Worm (Caenorhabditis elegans): Measurements from ENCODE around the gene C05D9.4.

C05D9.4 gene

DNA sequence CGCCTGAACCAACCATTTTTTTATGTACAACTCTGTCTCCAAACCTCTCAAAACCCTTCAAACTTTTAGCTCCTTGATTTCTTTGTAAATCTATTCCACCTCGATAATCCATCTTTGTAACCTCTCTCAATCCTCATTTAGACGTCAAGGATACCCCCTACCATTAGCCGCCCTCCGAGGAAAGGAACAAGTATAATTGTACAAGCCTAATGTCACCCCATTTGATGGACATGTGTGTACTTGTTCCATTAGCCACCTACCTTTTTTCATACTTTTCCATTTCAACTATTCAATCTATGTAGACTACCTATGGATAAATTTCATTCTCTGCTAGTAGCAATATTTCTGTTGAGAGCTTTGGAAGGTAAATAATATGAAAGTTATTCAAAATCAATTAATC lies at the start of gene C05D9.4:
Gene C05D9.4 (plus strand): TSS at position 301 of the 400 bp plus-strand sequence.
- TF ChIP-seq scrt-1 (GFP tag; IDR thresholded peaks at IDR 0.05), result no peak
- TF ChIP-seq aly-1 (tag; optimal IDR thresholded peaks at IDR 0.05), result no peak

ce11 chrX:1060705-1061104 lies 47.2 kb upstream of the C05D9.4 start:
- no peak for TF ChIP-seq F13C5.2 (tag; optimal IDR thresholded peaks at IDR 0.05)
- TF ChIP-seq scrt-1 (GFP tag; IDR thresholded peaks at IDR 0.05), result no peak
- no peak for TF ChIP-seq hnd-1 (tag; optimal IDR thresholded peaks at IDR 0.05)
- TF ChIP-seq ama-1 (optimal IDR thresholded peaks at IDR 0.05), result no peak
- TF ChIP-seq aly-1 (tag; optimal IDR thresholded peaks at IDR 0.05), result no peak
- TF ChIP-seq ets-7 (tag; optimal IDR thresholded peaks at IDR 0.05), result no peak
- no peak for TF ChIP-seq pes-1 (GFP tag; IDR thresholded peaks at IDR 0.05)
- no peak for TF ChIP-seq flt-1 (GFP tag; IDR thresholded peaks at IDR 0.05)
- TF ChIP-seq hmg-4 (GFP tag; optimal IDR thresholded peaks at IDR 0.05), result no peak
- TF ChIP-seq ceh-36 (tag; optimal IDR thresholded peaks at IDR 0.05), result no peak
- TF ChIP-seq sea-1 (GFP tag; conservative IDR thresholded peaks at IDR 0.05), result no peak
- no peak for TF ChIP-seq B0310.2 (tag; optimal IDR thresholded peaks at IDR 0.05)
- TF ChIP-seq hmbx-1 (tag; optimal IDR thresholded peaks at IDR 0.05), result no peak
- no peak for TF ChIP-seq tbx-11 (GFP tag; IDR thresholded peaks at IDR 0.05)

ce11 chrX:1062403-1063073 lies 45.3 kb upstream of the C05D9.4 start, which contains the start of gene unc-1:
unc-1 (minus strand) TSS chrX:1062453.
- no peak for TF ChIP-seq tbx-37 (GFP tag; conservative IDR thresholded peaks at IDR 0.05)
- no peak for TF ChIP-seq flt-1 (GFP tag; IDR thresholded peaks at IDR 0.05)
- no peak for TF ChIP-seq sea-1 (GFP tag; conservative IDR thresholded peaks at IDR 0.05)
- TF ChIP-seq scrt-1 (GFP tag; IDR thresholded peaks at IDR 0.05), result 0 out of 2 replicates have a peak, but pooled peaks have one; percentile 20
- TF ChIP-seq tbx-11 (GFP tag; IDR thresholded peaks at IDR 0.05), result no peak

- TF ChIP-seq B0310.2 (tag; optimal IDR thresholded peaks at IDR 0.05), result no peak
- TF ChIP-seq hmg-4 (GFP tag; optimal IDR thresholded peaks at IDR 0.05), result peak; percentile 40
- TF ChIP-seq F13C5.2 (tag; optimal IDR thresholded peaks at IDR 0.05), result peak; percentile 45
Measured at ce11 chrX:1064064-1064463, 43.8 kb upstream of the C05D9.4 start.

ce11 chrX:1068986-1069385 lies 38.9 kb upstream of the C05D9.4 start, which contains the start of gene mksr-1:
mksr-1 (minus strand) TSS chrX:1069129.
- TF ChIP-seq sea-1 (GFP tag; conservative IDR thresholded peaks at IDR 0.05) (no peak), ets-7 (tag; optimal IDR thresholded peaks at IDR 0.05) (peak; percentile 78)

- TF ChIP-seq tbx-37 (GFP tag; conservative IDR thresholded peaks at IDR 0.05), result peak; percentile 48; the same call in 1 of the 2 replicates
Measured at ce11 chrX:1070585-1070984, 37.3 kb upstream of the C05D9.4 start.

DNA sequence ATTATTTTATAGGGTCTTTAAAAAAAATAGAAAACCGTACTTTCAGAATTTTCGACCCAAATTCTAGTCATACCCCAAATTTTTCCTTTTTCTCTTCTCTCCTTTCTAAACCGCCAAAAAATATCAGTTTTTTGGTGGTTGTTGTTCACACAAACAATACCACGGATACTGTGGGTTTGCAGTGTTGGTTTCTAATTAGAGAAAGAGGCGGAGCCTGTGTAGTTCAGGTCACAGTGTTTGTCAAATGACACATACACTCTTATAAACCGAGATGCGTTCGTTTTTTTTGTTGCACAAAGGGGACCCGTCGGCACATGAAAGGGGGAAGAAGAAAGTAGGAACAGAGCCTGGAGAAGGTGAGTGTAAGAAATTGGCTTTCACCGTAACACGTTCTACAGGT lies 35.7 kb upstream of the C05D9.4 start, which contains the start of gene lim-6:
Gene lim-6 (plus strand): TSS at position 301 of the 400 bp plus-strand sequence.
- TF ChIP-seq ets-7 (tag; optimal IDR thresholded peaks at IDR 0.05), result no peak

DNA sequence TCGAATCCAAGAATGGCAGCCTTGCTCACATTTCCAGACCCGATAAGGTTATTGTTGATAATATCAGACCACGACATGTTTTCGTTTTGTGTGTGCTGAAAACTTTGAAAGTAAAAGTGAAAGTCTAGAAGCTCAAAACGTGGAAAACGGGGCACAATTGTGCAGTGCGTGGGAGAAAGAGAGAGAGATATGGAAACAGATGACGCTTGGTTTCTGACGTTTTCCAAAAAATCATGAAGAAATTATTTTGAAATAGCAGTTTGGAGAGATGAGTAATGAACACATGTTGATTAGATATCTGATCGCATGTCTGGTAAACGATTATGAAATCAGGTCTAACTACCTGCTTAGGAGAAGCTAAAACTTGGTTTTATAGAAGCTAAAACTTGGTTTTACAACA lies 27.3 kb upstream of the C05D9.4 start, which contains the start of gene pfn-3:
Gene pfn-3 (minus strand): TSS at position 101 of the 400 bp plus-strand sequence.
- TF ChIP-seq ceh-13 (GFP tag; optimal IDR thresholded peaks at IDR 0.05) (no peak), tra-4 (tag; optimal IDR thresholded peaks at IDR 0.05) (no peak), B0310.2 (tag; optimal IDR thresholded peaks at IDR 0.05) (no peak), sea-1 (GFP tag; conservative IDR thresholded peaks at IDR 0.05) (no peak), ets-7 (tag; optimal IDR thresholded peaks at IDR 0.05) (no peak), tbx-37 (GFP tag; conservative IDR thresholded peaks at IDR 0.05) (no peak), hmg-4 (GFP tag; optimal IDR thresholded peaks at IDR 0.05) (no peak), hnd-1 (tag; optimal IDR thresholded peaks at IDR 0.05) (no peak), flt-1 (GFP tag; IDR thresholded peaks at IDR 0.05) (no peak), tbx-11 (GFP tag; IDR thresholded peaks at IDR 0.05) (no peak), ama-1 (optimal IDR thresholded peaks at IDR 0.05) (no peak), ceh-36 (tag; optimal IDR thresholded peaks at IDR 0.05) (no peak), aly-1 (tag; optimal IDR thresholded peaks at IDR 0.05) (no peak), pes-1 (GFP tag; IDR thresholded peaks at IDR 0.05) (no peak), scrt-1 (GFP tag; IDR thresholded peaks at IDR 0.05) (no peak), hmbx-1 (tag; optimal IDR thresholded peaks at IDR 0.05) (no peak), F13C5.2 (tag; optimal IDR thresholded peaks at IDR 0.05) (no peak)

DNA sequence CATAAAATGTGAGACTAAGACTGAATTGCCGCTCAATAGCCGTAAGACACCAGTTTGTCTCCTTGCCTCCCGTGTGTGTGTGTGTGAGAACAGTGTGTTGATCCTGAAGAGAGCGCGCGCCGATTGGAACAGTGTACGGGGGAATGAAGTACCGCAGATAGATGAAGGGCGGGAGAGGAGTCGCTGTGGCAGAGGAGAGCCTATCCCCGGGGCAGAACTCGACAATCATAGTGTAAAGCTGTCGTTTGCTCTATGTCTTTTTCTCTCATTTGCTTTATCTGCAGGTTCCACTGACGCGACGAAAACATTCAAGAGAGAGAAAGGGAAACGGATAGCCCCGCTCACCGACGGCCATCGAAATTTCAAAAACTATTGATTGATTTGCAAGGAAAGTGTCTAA lies 25.9 kb upstream of the C05D9.4 start:
- TF ChIP-seq B0310.2 (tag; optimal IDR thresholded peaks at IDR 0.05), result no peak
- peak; percentile 41 for TF ChIP-seq aly-1 (tag; optimal IDR thresholded peaks at IDR 0.05)
- TF ChIP-seq scrt-1 (GFP tag; IDR thresholded peaks at IDR 0.05), result 0 out of 2 replicates have a peak, but pooled peaks have one; percentile 17
- peak; percentile 62 for TF ChIP-seq hmg-4 (GFP tag; optimal IDR thresholded peaks at IDR 0.05)
- no peak for TF ChIP-seq hnd-1 (tag; optimal IDR thresholded peaks at IDR 0.05)
